Worm (Caenorhabditis elegans): ENCODE results near the gene F45E1.4.

The F45E1.4 gene

DNA sequence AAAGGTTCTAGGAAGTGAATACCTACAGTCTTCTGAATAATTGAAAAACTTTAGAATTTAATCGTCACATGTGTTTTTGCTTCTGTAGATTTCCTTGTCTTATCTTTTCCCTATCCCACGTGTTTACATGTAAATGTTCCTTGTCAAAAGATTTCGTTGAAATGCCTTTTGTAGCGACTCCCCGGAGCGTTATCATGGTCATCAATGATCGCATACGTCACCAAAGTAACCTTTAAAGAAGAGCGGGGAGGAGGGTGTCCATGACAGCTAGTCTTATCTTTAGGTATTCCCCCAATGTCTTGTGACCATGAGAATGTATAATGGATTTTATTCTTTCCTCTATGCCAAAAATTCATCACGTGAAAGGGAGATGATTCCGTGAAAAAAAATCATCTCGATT is 1.1 kb downstream of the F45E1.4 start (continued):
- no peak for TF ChIP-seq hpl-2 (GFP tag; optimal IDR thresholded peaks at IDR 0.05)
- TF ChIP-seq lin-13 (GFP tag; optimal IDR thresholded peaks at IDR 0.05): peak; percentile 18
- TF ChIP-seq efl-3 (GFP tag; optimal IDR thresholded peaks at IDR 0.05): no peak
- TF ChIP-seq unc-62 (GFP tag; optimal IDR thresholded peaks at IDR 0.05): no peak
- no peak for TF ChIP-seq ets-5 (GFP tag; IDR thresholded peaks at IDR 0.05)
- TF ChIP-seq mef-2 (tag; optimal IDR thresholded peaks at IDR 0.05): no peak
- no peak for TF ChIP-seq ama-1 (optimal IDR thresholded peaks at IDR 0.05)
- peak; percentile 74 for TF ChIP-seq nhr-47 (tag; optimal IDR thresholded peaks at IDR 0.05)
- no peak for TF ChIP-seq C34B4.2 (tag; optimal IDR thresholded peaks at IDR 0.05)
- TF ChIP-seq sptf-1 (tag; optimal IDR thresholded peaks at IDR 0.05): no peak
- TF ChIP-seq blmp-1 (tag; optimal IDR thresholded peaks at IDR 0.05): peak; percentile 72
- TF ChIP-seq ceh-88 (GFP tag; IDR thresholded peaks at IDR 0.05): 0 out of 2 replicates have a peak, but pooled peaks have one; percentile 33
- TF ChIP-seq swsn-7 (tag; optimal IDR thresholded peaks at IDR 0.05): peak; percentile 21
- no peak for TF ChIP-seq mab-9 (GFP tag; IDR thresholded peaks at IDR 0.05)
- TF ChIP-seq lsy-2 (tag; optimal IDR thresholded peaks at IDR 0.05): peak; percentile 25 to 61
- TF ChIP-seq unc-130 (tag; optimal IDR thresholded peaks at IDR 0.05): peak; percentile 62
- no peak for TF ChIP-seq ceh-90 (tag; optimal IDR thresholded peaks at IDR 0.05)
- TF ChIP-seq nhr-20 (tag; optimal IDR thresholded peaks at IDR 0.05): peak; percentile 94
- TF ChIP-seq aly-2 (tag; optimal IDR thresholded peaks at IDR 0.05): no peak
- no peak for TF ChIP-seq ces-1 (GFP tag; optimal IDR thresholded peaks at IDR 0.05)
- TF ChIP-seq nhr-90 (tag; optimal IDR thresholded peaks at IDR 0.05; ENCODE audit: poor library complexity): peak; percentile 87
- no peak for TF ChIP-seq sup-37 (GFP tag; optimal IDR thresholded peaks at IDR 0.05)
- TF ChIP-seq zag-1 (tag; optimal IDR thresholded peaks at IDR 0.05): no peak
- no peak for TF ChIP-seq ztf-11 (tag; optimal IDR thresholded peaks at IDR 0.05)
- no peak for TF ChIP-seq nhr-28 (tag; optimal IDR thresholded peaks at IDR 0.05)
- no peak for TF ChIP-seq fos-1 (tag; optimal IDR thresholded peaks at IDR 0.05)
- no peak for TF ChIP-seq snpc-4 (tag; optimal IDR thresholded peaks at IDR 0.05)
- TF ChIP-seq fkh-4 (tag; optimal IDR thresholded peaks at IDR 0.05; ENCODE audit: borderline replicate concordance): no peak
- peak; percentile 89 for TF ChIP-seq lin-14 (GFP tag; optimal IDR thresholded peaks at IDR 0.05)
- no peak for TF ChIP-seq fkh-10 (GFP tag; optimal IDR thresholded peaks at IDR 0.05)
- TF ChIP-seq C16A3.4 (tag; optimal IDR thresholded peaks at IDR 0.05): peak; percentile 48
- TF ChIP-seq fkh-8 (tag; optimal IDR thresholded peaks at IDR 0.05): no peak
- no peak for TF ChIP-seq dsc-1 (tag; optimal IDR thresholded peaks at IDR 0.05)
- peak; percentile 85 for TF ChIP-seq elt-2 (tag; optimal IDR thresholded peaks at IDR 0.05)
- TF ChIP-seq isw-1 (GFP tag; IDR thresholded peaks at IDR 0.05): no peak
- TF ChIP-seq nhr-11 (tag; optimal IDR thresholded peaks at IDR 0.05): no peak
- TF ChIP-seq nhr-12 (tag; optimal IDR thresholded peaks at IDR 0.05): no peak
- TF ChIP-seq ceh-82 (tag; optimal IDR thresholded peaks at IDR 0.05): no peak
- no peak for TF ChIP-seq pax-3 (tag; optimal IDR thresholded peaks at IDR 0.05)
- peak; percentile 80 for TF ChIP-seq snu-23 (GFP tag; optimal IDR thresholded peaks at IDR 0.05)
- TF ChIP-seq nhr-77 (tag; optimal IDR thresholded peaks at IDR 0.05): no peak
- TF ChIP-seq efl-1 (optimal IDR thresholded peaks at IDR 0.05): peak in 1 of 2 experiments; percentile 19
- no peak for TF ChIP-seq efl-1 (GFP tag; optimal IDR thresholded peaks at IDR 0.05 in 1 of 2)
- peak; percentile 71 for TF ChIP-seq tbx-2 (tag; optimal IDR thresholded peaks at IDR 0.05)
- TF ChIP-seq unc-30 (tag; optimal IDR thresholded peaks at IDR 0.05): no peak
- TF ChIP-seq vab-15 (tag; optimal IDR thresholded peaks at IDR 0.05): no peak
- TF ChIP-seq nhr-71 (tag; optimal IDR thresholded peaks at IDR 0.05): peak; percentile 95
- no peak for TF ChIP-seq zip-4 (GFP tag; optimal IDR thresholded peaks at IDR 0.05)
- TF ChIP-seq skn-1 (tag; optimal IDR thresholded peaks at IDR 0.05): no peak
